Worm (Caenorhabditis elegans): ENCODE data around the gene mrps-11.

ce11 chrV:12503494-12503893 lies 9.1 kb upstream of the mrps-11 start, which contains the start of gene T28H10.1:
- TF ChIP-seq flt-1 (GFP tag; IDR thresholded peaks at IDR 0.05): no peak
- TF ChIP-seq ceh-36 (tag; optimal IDR thresholded peaks at IDR 0.05): no peak
- no peak for TF ChIP-seq pes-1 (GFP tag; IDR thresholded peaks at IDR 0.05)
- TF ChIP-seq ama-1 (optimal IDR thresholded peaks at IDR 0.05): no peak
- TF ChIP-seq hmg-4 (GFP tag; optimal IDR thresholded peaks at IDR 0.05): no peak
- no peak for TF ChIP-seq ceh-13 (GFP tag; optimal IDR thresholded peaks at IDR 0.05)
- TF ChIP-seq sea-1 (GFP tag; conservative IDR thresholded peaks at IDR 0.05): no peak
